Worm (Caenorhabditis elegans) whole organism, L4/young adult: Measurements from ENCODE around the gene cec-1.

Source experiments
- W03F9.2 ChIP-seq: fragments of 150-350 bp; optimal IDR thresholded peaks from 2 replicates; lab custom pipeline; 2014; ENCODE audit warnings: missing biosample characterization, missing genetic modification characterization
- dao-5 ChIP-seq: sonication (generic microtip); optimal IDR thresholded peaks from 2 replicates; lab custom pipeline; 2016; ENCODE audit warnings: missing genotype, missing genetic modification characterization, moderate library complexity, missing compliant biosample characterization
- him-1 ChIP-seq: sonication (generic microtip); optimal IDR thresholded peaks from 2 replicates; lab custom pipeline; 2016; ENCODE audit warnings: missing genotype, missing genetic modification reagents, missing genetic modification characterization, missing compliant biosample characterization

The cec-1 gene

DNA sequence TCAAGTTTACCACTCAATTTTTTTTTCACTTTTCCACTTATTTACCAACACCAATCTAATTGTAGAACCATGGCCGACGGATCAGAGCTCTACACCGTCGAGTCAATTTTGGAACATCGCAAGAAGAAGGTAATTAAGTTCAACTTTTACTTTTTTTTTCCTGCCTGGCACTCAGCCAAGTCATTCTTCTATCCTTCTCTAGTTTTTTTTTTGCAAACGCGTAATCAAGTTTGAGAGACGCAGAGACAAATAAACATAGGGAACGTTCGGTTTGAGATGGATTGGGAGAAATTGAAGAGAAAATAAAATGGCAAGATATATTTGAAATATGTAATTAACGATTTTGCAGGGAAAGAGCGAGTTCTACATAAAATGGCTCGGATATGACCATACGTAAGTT lies at the start of gene cec-1:
Gene cec-1 (plus strand): TSS at position 63 of the 400 bp plus-strand sequence.
- no peak for TF ChIP-seq him-1 (tag; lab: Kevin White, UChicago)
- TF ChIP-seq W03F9.2 (tag; lab: Kevin White, UChicago), result no peak
- no peak for TF ChIP-seq dao-5 (tag; lab: Kevin White, UChicago)

- no peak for TF ChIP-seq him-1 (tag; lab: Kevin White, UChicago)
- no peak for TF ChIP-seq W03F9.2 (tag; lab: Kevin White, UChicago)
- TF ChIP-seq dao-5 (tag; lab: Kevin White, UChicago), result no peak
Measured at ce11 chrIII:8380645-8381044, 45.5 kb upstream of the cec-1 start, which contains the start of gene R05D3.12. TSS of gene R05D3.12 (plus strand) at chrIII:8380945.

ce11 chrIII:8389539-8389938 lies 36.6 kb upstream of the cec-1 start, which contains the start of gene ZK353.4:
TSS of gene ZK353.4 (minus strand) at chrIII:8389639.
- no peak for TF ChIP-seq dao-5 (tag; lab: Kevin White, UChicago)
- TF ChIP-seq him-1 (tag; lab: Kevin White, UChicago), result peak; percentile 40

ce11 chrIII:8392307-8392706 lies 33.8 kb upstream of the cec-1 start:
- no peak for TF ChIP-seq dao-5 (tag; lab: Kevin White, UChicago)
- TF ChIP-seq him-1 (tag; lab: Kevin White, UChicago), result peak; percentile 54

DNA sequence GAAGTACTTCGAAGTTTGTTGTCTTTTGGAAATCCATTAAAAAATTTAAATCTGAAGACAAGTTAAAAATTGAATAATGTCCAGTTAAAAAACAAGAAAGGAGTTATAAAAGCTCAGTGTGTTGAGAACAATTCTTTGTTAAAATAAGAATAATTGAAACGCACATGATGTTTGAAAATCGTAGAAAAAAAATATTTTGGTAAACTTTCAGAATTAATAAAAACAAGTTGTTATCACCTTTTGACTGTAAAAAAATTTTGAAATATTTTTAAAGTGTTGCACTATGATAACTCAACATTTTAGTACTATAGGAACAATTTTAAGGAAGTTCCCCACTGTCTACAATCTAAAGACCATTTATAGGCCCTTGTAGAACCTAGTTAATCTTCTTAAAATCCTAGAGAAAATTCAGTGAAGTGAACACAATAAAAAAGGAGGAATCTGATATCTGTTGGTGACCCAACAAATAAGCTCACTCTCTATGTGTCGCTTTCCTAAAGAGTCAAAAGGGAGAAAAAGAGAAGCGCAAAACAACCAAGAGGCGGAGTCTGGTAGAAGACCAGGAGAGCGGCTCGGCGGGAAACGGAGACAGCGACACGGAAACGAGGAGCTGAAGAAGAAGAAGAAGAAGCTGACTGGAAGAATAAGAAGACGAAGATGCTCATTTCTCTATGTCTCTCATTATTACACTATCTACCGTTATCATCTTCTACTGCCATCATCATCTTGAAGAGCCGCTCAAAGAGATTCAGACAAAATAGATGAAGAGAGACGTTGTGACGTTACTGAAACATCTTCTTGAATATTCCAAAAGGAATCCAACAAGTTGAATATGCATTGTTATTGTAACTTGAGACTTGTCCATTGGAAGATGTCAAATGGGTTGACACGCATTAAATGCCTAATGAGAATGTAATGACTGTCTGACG lies 31.5 kb upstream of the cec-1 start, which contains the start of gene ZK353.10:
Gene ZK353.10 (minus strand): TSS at position 51 of the 929 bp plus-strand sequence.
- TF ChIP-seq W03F9.2 (tag; lab: Kevin White, UChicago) (no peak), him-1 (tag; lab: Kevin White, UChicago) (peak; percentile 41), dao-5 (tag; lab: Kevin White, UChicago) (no peak)

ce11 chrIII:8395685-8396084 lies 30.4 kb upstream of the cec-1 start, which contains the start of gene ZK353.3:
TSS of gene ZK353.3 (plus strand) at chrIII:8395985.
- TF ChIP-seq W03F9.2 (tag; lab: Kevin White, UChicago) (no peak), him-1 (tag; lab: Kevin White, UChicago) (no peak), dao-5 (tag; lab: Kevin White, UChicago) (no peak)

DNA sequence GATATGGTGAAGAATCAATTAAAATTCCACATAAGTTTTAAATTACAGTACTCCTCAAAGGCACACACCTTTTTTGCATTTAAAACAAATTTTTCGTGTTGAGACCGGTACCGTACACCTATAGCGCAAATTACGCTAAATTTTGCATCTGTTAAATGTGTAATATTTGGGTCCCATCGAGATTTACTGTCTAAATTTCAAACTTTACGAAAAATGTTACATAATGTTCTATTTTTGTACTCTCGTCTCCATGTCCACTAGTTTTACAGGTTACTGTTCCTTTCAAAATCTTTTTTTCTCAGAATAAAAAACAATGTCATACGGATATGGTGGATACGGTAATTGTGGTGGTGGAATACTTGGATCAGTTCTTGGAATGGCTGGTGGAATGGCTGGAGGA lies 27.7 kb upstream of the cec-1 start, which contains the start of gene ZK353.2:
Gene ZK353.2 (plus strand): TSS at position 301 of the 400 bp plus-strand sequence.
- no peak for TF ChIP-seq W03F9.2 (tag; lab: Kevin White, UChicago)
- TF ChIP-seq dao-5 (tag; lab: Kevin White, UChicago), result no peak
- TF ChIP-seq him-1 (tag; lab: Kevin White, UChicago), result no peak

ce11 chrIII:8400478-8400877 lies 25.7 kb upstream of the cec-1 start:
- no peak for TF ChIP-seq dao-5 (tag; lab: Kevin White, UChicago)
- TF ChIP-seq him-1 (tag; lab: Kevin White, UChicago), result no peak
- no peak for TF ChIP-seq W03F9.2 (tag; lab: Kevin White, UChicago)

- TF ChIP-seq dao-5 (tag; lab: Kevin White, UChicago) (no peak), him-1 (tag; lab: Kevin White, UChicago) (no peak), W03F9.2 (tag; lab: Kevin White, UChicago) (no peak)
Measured at ce11 chrIII:8401887-8402286, 24.2 kb upstream of the cec-1 start, which contains the start of gene lap-1. TSS of gene lap-1 (minus strand) at chrIII:8401928.

- TF ChIP-seq him-1 (tag; lab: Kevin White, UChicago) (no peak), dao-5 (tag; lab: Kevin White, UChicago) (no peak), W03F9.2 (tag; lab: Kevin White, UChicago) (no peak)
Measured at ce11 chrIII:8402633-8403032, 23.5 kb upstream of the cec-1 start.

- TF ChIP-seq W03F9.2 (tag; lab: Kevin White, UChicago), result no peak
- no peak for TF ChIP-seq dao-5 (tag; lab: Kevin White, UChicago)
- no peak for TF ChIP-seq him-1 (tag; lab: Kevin White, UChicago)
Measured at ce11 chrIII:8403507-8403906, 22.6 kb upstream of the cec-1 start, which contains the start of gene cutc-1. TSS of gene cutc-1 (minus strand) at chrIII:8403607.

- no peak for TF ChIP-seq him-1 (tag; lab: Kevin White, UChicago)
- peak; percentile 15 for TF ChIP-seq W03F9.2 (tag; lab: Kevin White, UChicago)
Measured at ce11 chrIII:8405449-8405962, 20.6 kb upstream of the cec-1 start, which contains the start of the genes ubxn-4 and cyy-1. TSS of gene ubxn-4 (minus strand) at chrIII:8405562. TSS of gene cyy-1 (plus strand) at chrIII:8405874.

ce11 chrIII:8409166-8409565 lies 17.0 kb upstream of the cec-1 start, which contains the start of gene ZK353.9:
TSS of gene ZK353.9 (plus strand) at chrIII:8409496.
- TF ChIP-seq dao-5 (tag; lab: Kevin White, UChicago) (no peak), W03F9.2 (tag; lab: Kevin White, UChicago) (no peak), him-1 (tag; lab: Kevin White, UChicago) (no peak)
